Fruit fly (Drosophila melanogaster) whole organism: ENCODE results near the gene CG42709.

Source experiments
- CG8478 ChIP-seq: fragments of >200 bp; optimal IDR thresholded peaks from 2 replicates; lab custom pipeline; 2018; ENCODE audit warnings: inconsistent platforms
- Dll ChIP-seq: fragments of >200 bp; optimal IDR thresholded peaks from 2 replicates; lab custom pipeline; 2017
- EcR ChIP-seq, 2 experiments: fragments of >200 bp; optimal IDR thresholded peaks; 2 replicates each; lab custom pipeline; 2017; ENCODE audit warnings: missing biosample characterization in 2 of 2, missing genetic modification characterization in 2 of 2, missing genetic modification reagents in 2 of 2
- pan ChIP-seq: fragments of >200 bp; optimal IDR thresholded peaks from 2 replicates; lab custom pipeline; 2017
- psq ChIP-seq: fragments of >200 bp; optimal IDR thresholded peaks from 2 replicates; lab custom pipeline; 2017
- usp ChIP-seq: fragments of >200 bp; optimal IDR thresholded peaks from 2 replicates; lab custom pipeline; 2017; ENCODE audit warnings: missing biosample characterization, missing genetic modification characterization, mixed read lengths

DNA sequence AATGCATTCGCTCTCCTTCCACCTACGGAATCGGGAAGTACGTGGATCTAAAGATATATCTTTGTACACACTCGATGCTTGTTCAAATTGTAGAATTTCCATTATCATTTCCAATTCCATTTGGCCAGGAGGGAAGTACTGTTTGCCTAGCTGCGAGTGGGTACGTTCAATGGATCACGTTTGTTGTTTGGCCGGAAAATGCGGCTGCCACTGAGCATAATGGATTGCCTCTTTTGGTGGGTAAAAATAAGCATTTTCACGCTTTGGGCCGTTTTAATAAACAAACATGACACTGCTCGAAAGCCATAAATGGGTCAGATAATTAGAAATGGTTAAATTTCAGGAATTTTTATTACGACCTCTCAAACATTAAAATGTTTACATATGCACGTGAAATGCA is 43.4 kb downstream of the CG42709 start:
- TF ChIP-seq CG8478 (lab: Kevin White, UChicago) (no peak), usp (no peak), EcR (GFP tag; optimal IDR thresholded peaks at IDR 0.05; lab: Kevin White, UChicago) (no peak), pan (no peak), psq (lab: Kevin White, UChicago) (no peak), Dll (lab: Kevin White, UChicago) (no peak)
